Fruit fly (Drosophila melanogaster): ENCODE measurements around the gene Nelf-A.

Nelf-A gene

DNA sequence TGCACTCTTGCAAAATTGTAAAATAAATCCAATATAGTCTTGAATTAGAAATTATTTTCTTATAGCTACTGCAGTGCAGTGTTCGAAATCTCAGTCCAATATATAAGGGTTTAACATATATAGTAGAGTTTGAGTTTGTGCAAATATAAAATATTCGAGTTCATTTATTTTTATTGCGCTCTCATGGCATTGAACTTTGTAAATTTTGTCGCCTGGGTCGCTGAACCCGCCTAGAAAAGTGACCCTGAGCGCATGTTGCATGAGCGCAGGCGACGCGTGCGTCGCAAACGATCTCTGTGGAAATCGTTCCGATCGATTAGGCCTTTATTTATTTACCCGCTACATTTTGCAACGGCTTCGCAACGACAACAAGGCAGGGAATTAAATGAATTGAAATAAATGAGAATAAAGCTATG lies 23.5 kb upstream of the Nelf-A start (continued):
- TF ChIP-seq CG6813 (GFP tag; optimal IDR thresholded peaks at IDR 0.05) = no peak
- no peak for TF ChIP-seq trh (GFP tag; optimal IDR thresholded peaks at IDR 0.05)
- no peak for TF ChIP-seq HmgD (GFP tag; optimal IDR thresholded peaks at IDR 0.05)
- peak; percentile 54 for TF ChIP-seq nmo (GFP tag; optimal IDR thresholded peaks at IDR 0.05)
- TF ChIP-seq CG8944 (GFP tag; optimal IDR thresholded peaks at IDR 0.05) = no peak
- no peak for TF ChIP-seq prd (optimal IDR thresholded peaks at IDR 0.05)
- TF ChIP-seq prd (GFP tag; IDR thresholded peaks at IDR 0.05) = peak; percentile 38; the same call in 2 of the 3 replicates
- no peak for TF ChIP-seq bcd (GFP tag; optimal IDR thresholded peaks at IDR 0.05)
- TF ChIP-seq CG7928 (GFP tag; optimal IDR thresholded peaks at IDR 0.05) = no peak
- no peak for TF ChIP-seq CG15269 (tag; optimal IDR thresholded peaks at IDR 0.05)
- peak; percentile 10 for TF ChIP-seq CG4820 (GFP tag; optimal IDR thresholded peaks at IDR 0.05)
- TF ChIP-seq exex (tag; optimal IDR thresholded peaks at IDR 0.05) = no peak
- peak; percentile 2 for TF ChIP-seq D19A (tag; optimal IDR thresholded peaks at IDR 0.05)
- peak; percentile 42; the same call in 2 of the 3 replicates for TF ChIP-seq tgo (GFP tag; IDR thresholded peaks at IDR 0.05)
- TF ChIP-seq mirr (GFP tag; optimal IDR thresholded peaks at IDR 0.05) = no peak
- TF ChIP-seq CG12219 (GFP tag; optimal IDR thresholded peaks at IDR 0.05) = no peak
- TF ChIP-seq usp (GFP tag; optimal IDR thresholded peaks at IDR 0.05) = no peak
- no peak for TF ChIP-seq corto (GFP tag; optimal IDR thresholded peaks at IDR 0.05)
- no peak for TF ChIP-seq Atf3 (GFP tag; optimal IDR thresholded peaks at IDR 0.05)
- no peak for TF ChIP-seq CG11696 (GFP tag; IDR thresholded peaks at IDR 0.05)
- TF ChIP-seq so (GFP tag; IDR thresholded peaks at IDR 0.05) = no peak
- TF ChIP-seq slp2 (GFP tag; optimal IDR thresholded peaks at IDR 0.05) = peak; percentile 12
- no peak for TF ChIP-seq CG12769 (tag; optimal IDR thresholded peaks at IDR 0.05)
- TF ChIP-seq D19B (GFP tag; optimal IDR thresholded peaks at IDR 0.05) = no peak
- no peak for TF ChIP-seq CG8924 (tag; optimal IDR thresholded peaks at IDR 0.05)
- TF ChIP-seq CG9609 (GFP tag; optimal IDR thresholded peaks at IDR 0.05) = no peak
- TF ChIP-seq CG4707 (GFP tag; optimal IDR thresholded peaks at IDR 0.05) = no peak
- no peak for TF ChIP-seq rib (GFP tag; IDR thresholded peaks at IDR 0.05)
- no peak for TF ChIP-seq Poxn (GFP tag; IDR thresholded peaks at IDR 0.05)
- no peak for TF ChIP-seq ase (GFP tag; IDR thresholded peaks at IDR 0.05)
- TF ChIP-seq CrebB (tag; optimal IDR thresholded peaks at IDR 0.05) = no peak
- no peak for TF ChIP-seq B-H2 (GFP tag; optimal IDR thresholded peaks at IDR 0.05)
- no peak for TF ChIP-seq en (GFP tag; optimal IDR thresholded peaks at IDR 0.05)
- peak; percentile 55; the same call in 2 of the 3 replicates for TF ChIP-seq CG17361 (GFP tag; IDR thresholded peaks at IDR 0.05)
- no peak for TF ChIP-seq pita (GFP tag; optimal IDR thresholded peaks at IDR 0.05)
- no peak for TF ChIP-seq dati (GFP tag; IDR thresholded peaks at IDR 0.05)
- TF ChIP-seq Awh (GFP tag; IDR thresholded peaks at IDR 0.05) = no peak; the same call in 1 of the 2 replicates
- no peak for TF ChIP-seq CG17186 (GFP tag; optimal IDR thresholded peaks at IDR 0.05)
- TF ChIP-seq Doc2 (GFP tag; IDR thresholded peaks at IDR 0.05) = no peak
- TF ChIP-seq CG7357 (GFP tag; IDR thresholded peaks at IDR 0.05) = no peak
- peak; percentile 15 for TF ChIP-seq Six4 (GFP tag; optimal IDR thresholded peaks at IDR 0.05)
- TF ChIP-seq sima (GFP tag; optimal IDR thresholded peaks at IDR 0.05) = no peak
- TF ChIP-seq CG8281 (tag; optimal IDR thresholded peaks at IDR 0.05) = no peak
- no peak for TF ChIP-seq grn (GFP tag; optimal IDR thresholded peaks at IDR 0.05)
- TF ChIP-seq Xbp1 (GFP tag; optimal IDR thresholded peaks at IDR 0.05) = peak; percentile 31
- no peak for TF ChIP-seq CG11093 (GFP tag; IDR thresholded peaks at IDR 0.05)
- no peak for TF ChIP-seq CG7963 (GFP tag; IDR thresholded peaks at IDR 0.05; ENCODE audit: partially characterized antibody)
- peak; percentile 3 for TF ChIP-seq HLH54F (GFP tag; optimal IDR thresholded peaks at IDR 0.05)
- no peak for TF ChIP-seq cas (GFP tag; IDR thresholded peaks at IDR 0.05)
- TF ChIP-seq B-H1 (GFP tag; IDR thresholded peaks at IDR 0.05) = no peak; the same call in 2 of the 3 replicates
- peak; percentile 6 for TF ChIP-seq CG9727 (GFP tag; optimal IDR thresholded peaks at IDR 0.05)
- no peak for TF ChIP-seq stc (GFP tag; IDR thresholded peaks at IDR 0.05)
- TF ChIP-seq Gug (GFP tag; IDR thresholded peaks at IDR 0.05) = 0 out of 4 replicates have a peak, but pooled peaks have one; percentile 24
